Worm (Caenorhabditis elegans) whole organism, young adult: ENCODE results near the gene rpl-5.

Experiments used
- B0019.2 ChIP-seq: fragments of 200-800 bp; sonication (Bioruptor generic); conservative IDR thresholded peaks from 2 replicates; pipeline ENCODE4 v1.3.6; 2022; ENCODE audit warnings: missing genetic modification reagents, missing genetic modification characterization, missing compliant biosample characterization
- C17E4.6 ChIP-seq: fragments of 200-800 bp; sonication (Bioruptor generic); IDR thresholded peaks from 2 replicates; pipeline ENCODE4 v1.3.6; 2022; ENCODE audit warnings: missing genetic modification reagents, missing genetic modification characterization, missing compliant biosample characterization
- D2030.7 ChIP-seq: fragments of 200-800 bp; sonication (Bioruptor generic); IDR thresholded peaks from 2 replicates; pipeline ENCODE4 v1.3.6; 2022; ENCODE audit warnings: missing genetic modification reagents, missing genetic modification characterization, missing compliant biosample characterization
- F10E7.11 ChIP-seq: sonication (generic microtip); optimal IDR thresholded peaks from 2 replicates; lab custom pipeline; 2017; ENCODE audit warnings: mild to moderate bottlenecking, missing genetic modification characterization, moderate library complexity, missing compliant biosample characterization
- F22D6.2 ChIP-seq: sonication (generic microtip); optimal IDR thresholded peaks from 2 replicates; lab custom pipeline; 2016; ENCODE audit warnings: mild to moderate bottlenecking, missing genetic modification characterization, missing compliant biosample characterization
- F37B4.10 ChIP-seq: fragments of 200-800 bp; sonication (Bioruptor generic); IDR thresholded peaks from 2 replicates; pipeline ENCODE4 v1.3.6; 2022; ENCODE audit warnings: missing genetic modification characterization, missing compliant biosample characterization
- F49E8.2 ChIP-seq: sonication (generic microtip); optimal IDR thresholded peaks from 3 replicates; lab custom pipeline; 2017; ENCODE audit warnings: missing genetic modification characterization, mild to moderate bottlenecking, missing compliant biosample characterization, antibody characterized with exemption, moderate library complexity; ENCODE audit not compliant: insufficient read depth
- F52B5.7 ChIP-seq: sonication (generic microtip); optimal IDR thresholded peaks from 2 replicates; lab custom pipeline; 2016; ENCODE audit warnings: mild to moderate bottlenecking, missing genetic modification characterization, missing compliant biosample characterization
- F57A8.1 ChIP-seq: fragments of 200-800 bp; sonication (Bioruptor generic); optimal IDR thresholded peaks from 2 replicates; lab custom pipeline; 2018; ENCODE audit warnings: mild to moderate bottlenecking, missing genetic modification characterization, moderate library complexity, missing compliant biosample characterization
- K12H6.12 ChIP-seq: fragments of 200-800 bp; sonication (Bioruptor generic); optimal IDR thresholded peaks from 2 replicates; lab custom pipeline; 2018; ENCODE audit warnings: mild to moderate bottlenecking, missing genetic modification characterization, missing compliant biosample characterization
- T07F8.4 ChIP-seq: sonication (generic microtip); optimal IDR thresholded peaks from 2 replicates; lab custom pipeline; 2016; ENCODE audit warnings: mild to moderate bottlenecking, missing genetic modification characterization, moderate library complexity, missing compliant biosample characterization
- T26A5.8 ChIP-seq: sonication (generic microtip); optimal IDR thresholded peaks from 2 replicates; lab custom pipeline; 2016; ENCODE audit warnings: missing genetic modification characterization, missing compliant biosample characterization
- Y67H2A.10 ChIP-seq: fragments of 200-800 bp; sonication (Bioruptor generic); conservative IDR thresholded peaks from 2 replicates; pipeline ENCODE4 v1.3.6; 2022; ENCODE audit warnings: missing genetic modification reagents, missing genetic modification characterization, missing compliant biosample characterization
- Y79H2A.3 ChIP-seq: fragments of 200-800 bp; sonication (Bioruptor generic); conservative IDR thresholded peaks from 2 replicates; pipeline ENCODE4 v1.3.6; 2022; ENCODE audit warnings: missing genetic modification reagents, missing genetic modification characterization, missing compliant biosample characterization
- Y95B8A.8 ChIP-seq: fragments of 200-800 bp; sonication (Bioruptor generic); IDR thresholded peaks from 2 replicates; pipeline ENCODE4 v1.3.6; 2022; ENCODE audit warnings: missing genetic modification reagents, missing genetic modification characterization, missing compliant biosample characterization
- aptf-2 ChIP-seq: fragments of 200-800 bp; sonication (Bioruptor generic); conservative IDR thresholded peaks from 2 replicates; pipeline ENCODE4 v1.3.6; 2022; ENCODE audit warnings: missing genetic modification reagents, missing genetic modification characterization, missing compliant biosample characterization
- aptf-3 ChIP-seq: fragments of 200-800 bp; sonication (Bioruptor generic); IDR thresholded peaks from 2 replicates; pipeline ENCODE4 v1.3.6; 2022; ENCODE audit warnings: missing genetic modification characterization, missing compliant biosample characterization
- athp-1 ChIP-seq: sonication (generic microtip); optimal IDR thresholded peaks from 2 replicates; lab custom pipeline; 2017; ENCODE audit warnings: mild to moderate bottlenecking, missing genetic modification characterization, missing compliant biosample characterization
- attf-6 ChIP-seq: fragments of 200-800 bp; sonication (Bioruptor generic); IDR thresholded peaks from 2 replicates; pipeline ENCODE4 v1.3.6; 2022; ENCODE audit warnings: missing genetic modification reagents, missing genetic modification characterization, missing compliant biosample characterization
- ccch-3 ChIP-seq: fragments of 200-800 bp; sonication (Bioruptor generic); optimal IDR thresholded peaks from 2 replicates; lab custom pipeline; 2018; ENCODE audit warnings: mild to moderate bottlenecking, missing genetic modification characterization, missing compliant biosample characterization
- ceh-27 ChIP-seq: fragments of 200-800 bp; sonication (Bioruptor generic); optimal IDR thresholded peaks from 2 replicates; lab custom pipeline; 2018; ENCODE audit warnings: mild to moderate bottlenecking, missing genetic modification characterization, moderate library complexity, missing compliant biosample characterization
- ceh-40 ChIP-seq: fragments of 200-800 bp; sonication (Bioruptor generic); IDR thresholded peaks from 2 replicates; pipeline ENCODE4 v1.3.6; 2022; ENCODE audit warnings: missing genetic modification characterization, missing compliant biosample characterization
- dpff-1 ChIP-seq: sonication (generic microtip); optimal IDR thresholded peaks from 2 replicates; lab custom pipeline; 2017; ENCODE audit warnings: mild to moderate bottlenecking, missing genetic modification characterization, missing compliant biosample characterization
- efl-1 ChIP-seq: fragments of 150-350 bp; optimal IDR thresholded peaks from 2 replicates; lab custom pipeline; 2014; ENCODE audit warnings: missing biosample characterization, missing genetic modification reagents, missing genetic modification characterization
- ets-4 ChIP-seq: fragments of 200-800 bp; sonication (Bioruptor generic); optimal IDR thresholded peaks from 2 replicates; lab custom pipeline; 2018; ENCODE audit warnings: mild to moderate bottlenecking, missing genetic modification characterization, missing compliant biosample characterization
- him-1 ChIP-seq: sonication (generic microtip); optimal IDR thresholded peaks from 2 replicates; lab custom pipeline; 2016; ENCODE audit warnings: missing genotype, missing genetic modification reagents, missing genetic modification characterization, missing compliant biosample characterization
- hsf-1 ChIP-seq: fragments of 200-800 bp; sonication (Bioruptor generic); IDR thresholded peaks from 2 replicates; pipeline ENCODE4 v1.3.6; 2022; ENCODE audit warnings: missing genetic modification reagents, missing genetic modification characterization, missing compliant biosample characterization
- let-526 ChIP-seq: fragments of 200-800 bp; sonication (Bioruptor generic); IDR thresholded peaks from 2 replicates; pipeline ENCODE4 v1.3.6; 2022; ENCODE audit warnings: missing genetic modification reagents, missing genetic modification characterization, missing compliant biosample characterization
- lin-54 ChIP-seq: fragments of 200-800 bp; sonication (Bioruptor generic); optimal IDR thresholded peaks from 2 replicates; lab custom pipeline; 2018; ENCODE audit warnings: mild to moderate bottlenecking, missing genetic modification characterization, missing compliant biosample characterization
- lir-1 ChIP-seq: fragments of 200-800 bp; sonication (Bioruptor generic); conservative IDR thresholded peaks from 2 replicates; pipeline ENCODE4 v1.3.6; 2022; ENCODE audit warnings: missing genetic modification reagents, missing genetic modification characterization, missing compliant biosample characterization
- lsl-1 ChIP-seq: fragments of 200-800 bp; sonication (Bioruptor generic); optimal IDR thresholded peaks from 2 replicates; lab custom pipeline; 2018; ENCODE audit warnings: mild to moderate bottlenecking, missing genetic modification characterization, moderate library complexity, missing compliant biosample characterization
- lsy-27 ChIP-seq: sonication (generic microtip); optimal IDR thresholded peaks from 2 replicates; lab custom pipeline; 2017; ENCODE audit warnings: missing genetic modification characterization, mild to moderate bottlenecking, missing compliant biosample characterization, antibody characterized with exemption, missing genotype, borderline replicate concordance; ENCODE audit not compliant: insufficient read depth
- madf-10 ChIP-seq: sonication (generic microtip); optimal IDR thresholded peaks from 2 replicates; lab custom pipeline; 2016; ENCODE audit warnings: mild to moderate bottlenecking, missing genetic modification characterization, missing compliant biosample characterization
- madf-3 ChIP-seq: fragments of 200-800 bp; sonication (Bioruptor generic); IDR thresholded peaks from 2 replicates; pipeline ENCODE4 v1.3.6; 2022; ENCODE audit warnings: missing genetic modification reagents, missing genetic modification characterization, missing compliant biosample characterization
- mcd-1 ChIP-seq: fragments of 200-800 bp; sonication (Bioruptor generic); IDR thresholded peaks from 2 replicates; pipeline ENCODE4 v1.3.6; 2022; ENCODE audit warnings: missing genetic modification reagents, missing genetic modification characterization, missing compliant biosample characterization
- mes-4 ChIP-seq: sonication (generic microtip); optimal IDR thresholded peaks from 2 replicates; lab custom pipeline; 2016; ENCODE audit warnings: missing genotype, missing genetic modification characterization, missing compliant biosample characterization
- nhr-179 ChIP-seq: sonication (generic microtip); optimal IDR thresholded peaks from 2 replicates; lab custom pipeline; 2016; ENCODE audit warnings: mild to moderate bottlenecking, missing genetic modification characterization, missing compliant biosample characterization
- nhr-27 ChIP-seq: fragments of 200-800 bp; sonication (Bioruptor generic); optimal IDR thresholded peaks from 2 replicates; lab custom pipeline; 2018; ENCODE audit warnings: mild to moderate bottlenecking, missing genetic modification characterization, moderate library complexity, missing compliant biosample characterization
- pbrm-1 ChIP-seq: fragments of 200-800 bp; sonication (Bioruptor generic); IDR thresholded peaks from 2 replicates; pipeline ENCODE4 v1.3.6; 2022; ENCODE audit warnings: missing genetic modification reagents, missing genetic modification characterization, missing compliant biosample characterization
- repo-1 ChIP-seq: sonication (generic microtip); optimal IDR thresholded peaks from 2 replicates; lab custom pipeline; 2017; ENCODE audit warnings: mild to moderate bottlenecking, missing genetic modification characterization, missing compliant biosample characterization
- snpc-1.1 ChIP-seq: sonication (generic microtip); optimal IDR thresholded peaks from 2 replicates; lab custom pipeline; 2017; ENCODE audit warnings: missing genetic modification characterization, mild to moderate bottlenecking, missing compliant biosample characterization, antibody characterized with exemption, moderate library complexity, missing genotype, missing genetic modification reagents; ENCODE audit not compliant: insufficient read depth
- snpc-3.4 ChIP-seq: sonication (generic microtip); optimal IDR thresholded peaks from 2 replicates; lab custom pipeline; 2017; ENCODE audit warnings: missing genetic modification characterization, mild to moderate bottlenecking, missing compliant biosample characterization, antibody characterized with exemption, moderate library complexity, missing genotype, missing genetic modification reagents
- tlf-1 ChIP-seq: fragments of 200-800 bp; sonication (Bioruptor generic); optimal IDR thresholded peaks from 2 replicates; lab custom pipeline; 2018; ENCODE audit warnings: mild to moderate bottlenecking, missing genetic modification characterization, missing compliant biosample characterization
- unc-62 ChIP-seq: fragments of 150-350 bp; optimal IDR thresholded peaks from 2 replicates; lab custom pipeline; 2014; ENCODE audit warnings: missing biosample characterization, missing genetic modification reagents, missing genetic modification characterization
- ztf-18 ChIP-seq: sonication (generic microtip); optimal IDR thresholded peaks from 2 replicates; lab custom pipeline; 2016; ENCODE audit warnings: missing genotype, mild to moderate bottlenecking, missing genetic modification characterization, missing compliant biosample characterization
- ztf-25 ChIP-seq: fragments of 200-800 bp; sonication (Bioruptor generic); IDR thresholded peaks from 2 replicates; pipeline ENCODE4 v1.3.6; 2022; ENCODE audit warnings: missing genetic modification reagents, missing genetic modification characterization, missing compliant biosample characterization
- ztf-28 ChIP-seq: fragments of 200-800 bp; sonication (Bioruptor generic); IDR thresholded peaks from 2 replicates; pipeline ENCODE4 v1.3.6; 2022; ENCODE audit warnings: missing genetic modification reagents, missing genetic modification characterization, missing compliant biosample characterization
- ztf-6 ChIP-seq: fragments of 200-800 bp; sonication (Bioruptor generic); IDR thresholded peaks from 2 replicates; pipeline ENCODE4 v1.3.6; 2022; ENCODE audit warnings: missing genetic modification reagents, missing genetic modification characterization, missing compliant biosample characterization

Gene rpl-5

ce11 chrII:8577509-8578099 is 7.9 kb downstream of the rpl-5 start, which contains the start of gene F54C9.9 (continued):
- TF ChIP-seq F52B5.7 (no peak), dpff-1 (tag; lab: Kevin White, UChicago) (no peak), aptf-2 (GFP tag; lab: Robert Waterston, UW) (no peak), C17E4.6 (GFP tag; lab: Robert Waterston, UW) (peak; percentile 48; the same call in 1 of the 2 replicates), nhr-179 (tag; lab: Kevin White, UChicago) (no peak), lir-1 (no peak), ztf-18 (tag; lab: Kevin White, UChicago) (no peak), madf-10 (tag; lab: Kevin White, UChicago) (no peak), ccch-3 (GFP tag; lab: Kevin White, UChicago) (no peak), ztf-6 (GFP tag; lab: Robert Waterston, UW) (no peak), aptf-3 (GFP tag; lab: Robert Waterston, UW) (no peak), nhr-27 (no peak), F10E7.11 (tag; lab: Kevin White, UChicago) (no peak), unc-62 (GFP tag; lab: Kevin White, UChicago) (no peak), ceh-27 (GFP tag; lab: Kevin White, UChicago) (no peak), lsy-27 (no peak), madf-3 (peak; percentile 74; the same call in 1 of the 2 replicates), ztf-28 (GFP tag; lab: Robert Waterston, UW) (no peak), mcd-1 (GFP tag; lab: Robert Waterston, UW) (peak; percentile 52), hsf-1 (GFP tag; lab: Robert Waterston, UW) (0 out of 2 replicates have a peak, but pooled peaks have one; percentile 65), Y95B8A.8 (peak; percentile 77), F22D6.2 (tag; lab: Kevin White, UChicago) (no peak), T07F8.4 (tag; lab: Kevin White, UChicago) (no peak), Y79H2A.3 (GFP tag; lab: Robert Waterston, UW) (peak; percentile 87), ztf-25 (GFP tag; lab: Robert Waterston, UW) (no peak), mes-4 (tag; lab: Kevin White, UChicago) (no peak), ceh-40 (GFP tag; lab: Robert Waterston, UW) (0 out of 2 replicates have a peak, but pooled peaks have one; percentile 2), let-526 (no peak), athp-1 (tag; lab: Kevin White, UChicago) (peak; percentile 24), D2030.7 (GFP tag; lab: Robert Waterston, UW) (no peak), pbrm-1 (GFP tag; lab: Robert Waterston, UW) (0 out of 2 replicates have a peak, but pooled peaks have one; percentile 31), ets-4 (GFP tag; lab: Kevin White, UChicago) (no peak), lin-54 (peak; percentile 19), lsl-1 (GFP tag; lab: Kevin White, UChicago) (peak; percentile 50), B0019.2 (GFP tag; lab: Robert Waterston, UW) (no peak), repo-1 (tag; lab: Kevin White, UChicago) (peak; percentile 17), him-1 (tag; lab: Kevin White, UChicago) (peak; percentile 23), snpc-1.1 (tag; lab: Kevin White, UChicago) (no peak), K12H6.12 (no peak), Y67H2A.10 (GFP tag; lab: Robert Waterston, UW) (no peak), snpc-3.4 (tag; lab: Kevin White, UChicago) (no peak), efl-1 (peak; percentile 19), F37B4.10 (GFP tag; lab: Robert Waterston, UW) (no peak), attf-6 (GFP tag; lab: Robert Waterston, UW) (peak; percentile 75), T26A5.8 (tag; lab: Kevin White, UChicago) (no peak), F49E8.2 (tag; lab: Kevin White, UChicago) (peak; percentile 79), tlf-1 (GFP tag; lab: Kevin White, UChicago) (no peak), F57A8.1 (GFP tag; lab: Kevin White, UChicago) (no peak)
